Worm (Caenorhabditis elegans): ENCODE measurements around the gene ttr-9.

DNA sequence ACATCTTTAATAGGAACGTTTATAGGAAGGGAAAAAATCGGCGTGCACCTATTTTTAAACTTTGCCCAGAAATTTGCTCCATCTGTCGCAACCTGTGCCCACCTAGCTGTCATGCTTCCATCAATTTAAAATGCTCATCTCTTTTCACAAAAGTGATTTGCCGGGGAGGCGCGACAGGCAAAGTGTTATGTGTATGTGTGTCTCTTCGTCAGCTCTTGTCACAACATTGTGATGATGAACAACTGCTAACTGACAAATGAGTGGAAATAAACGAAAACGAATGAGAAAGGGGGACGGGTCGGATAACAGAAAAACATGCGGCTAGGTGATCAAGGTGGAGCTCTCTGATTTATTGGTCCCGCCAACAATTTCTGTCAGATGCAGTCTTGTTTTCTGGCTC is 32.1 kb upstream of the ttr-9 start:
- TF ChIP-seq efl-1 (GFP tag; optimal IDR thresholded peaks at IDR 0.05) (no peak), T07F8.4 (tag; optimal IDR thresholded peaks at IDR 0.05) (no peak), nfya-1 (tag; optimal IDR thresholded peaks at IDR 0.05; ENCODE audit: borderline replicate concordance, insufficient read depth) (no peak), F57C9.4 (tag; optimal IDR thresholded peaks at IDR 0.05) (no peak), him-1 (tag; optimal IDR thresholded peaks at IDR 0.05) (no peak), snpc-4 (GFP tag; optimal IDR thresholded peaks at IDR 0.05) (no peak), snpc-4 (tag; optimal IDR thresholded peaks at IDR 0.05) (no peak), pha-4 (tag; optimal IDR thresholded peaks at IDR 0.05) (no peak), bed-1 (GFP tag; IDR thresholded peaks at IDR 0.05) (no peak)

Data from whole organism, young adult.